Worm (Caenorhabditis elegans): ENCODE results near the gene tbx-35.

The tbx-35 gene

DNA sequence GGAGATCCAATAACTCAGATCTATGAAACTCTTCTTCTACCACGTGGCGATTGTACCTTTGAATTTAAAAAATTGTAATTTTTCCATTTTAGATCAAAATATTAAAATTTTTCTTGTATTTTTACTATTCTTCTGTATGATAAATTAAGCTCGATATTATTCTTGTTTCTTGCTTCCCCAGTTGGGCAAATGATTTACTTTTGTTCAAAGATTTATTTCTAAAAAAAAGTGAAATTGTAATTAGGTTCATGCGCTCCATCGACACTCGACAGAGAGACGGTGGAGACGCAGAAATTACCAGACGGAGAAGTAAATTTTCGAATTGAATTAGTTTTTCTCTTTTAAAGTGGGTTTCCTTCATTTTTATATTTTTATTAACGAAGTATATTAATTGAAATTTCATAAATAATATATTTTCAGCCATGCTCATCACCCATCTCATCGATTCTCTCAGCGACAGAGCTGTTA is 19.3 kb downstream of the tbx-35 start, which contains the start of gene npp-24:
npp-24 (plus strand) TSS at position 51 of the 468 bp plus-strand sequence.
- TF ChIP-seq blmp-1 (tag; optimal IDR thresholded peaks at IDR 0.05) = peak; percentile 95
- peak; percentile 20 to 23 for TF ChIP-seq efl-1 (optimal IDR thresholded peaks at IDR 0.05)
- TF ChIP-seq efl-1 (GFP tag; optimal IDR thresholded peaks at IDR 0.05 in 1 of 2) = peak in 1 of 2 experiments; percentile 17
- TF ChIP-seq lsy-2 (tag; optimal IDR thresholded peaks at IDR 0.05) = peak in 1 of 2 experiments; percentile 33
- no peak for TF ChIP-seq hlh-4 (tag; optimal IDR thresholded peaks at IDR 0.05)
- peak in 1 of 3 experiments; percentile 45 for TF ChIP-seq dpl-1 (GFP tag; optimal IDR thresholded peaks at IDR 0.05)
- TF ChIP-seq lin-15B (tag; optimal IDR thresholded peaks at IDR 0.05) = peak; percentile 28
- no peak for TF ChIP-seq nhr-76 (tag; optimal IDR thresholded peaks at IDR 0.05)
- TF ChIP-seq F16B12.6 (tag; optimal IDR thresholded peaks at IDR 0.05) = no peak
- TF ChIP-seq lir-3 (tag; optimal IDR thresholded peaks at IDR 0.05; ENCODE audit: poor library complexity) = no peak
- no peak for TF ChIP-seq lin-13 (GFP tag; optimal IDR thresholded peaks at IDR 0.05)
- peak in 1 of 2 experiments; percentile 24 for TF ChIP-seq lin-35 (GFP tag; optimal IDR thresholded peaks at IDR 0.05)

DNA sequence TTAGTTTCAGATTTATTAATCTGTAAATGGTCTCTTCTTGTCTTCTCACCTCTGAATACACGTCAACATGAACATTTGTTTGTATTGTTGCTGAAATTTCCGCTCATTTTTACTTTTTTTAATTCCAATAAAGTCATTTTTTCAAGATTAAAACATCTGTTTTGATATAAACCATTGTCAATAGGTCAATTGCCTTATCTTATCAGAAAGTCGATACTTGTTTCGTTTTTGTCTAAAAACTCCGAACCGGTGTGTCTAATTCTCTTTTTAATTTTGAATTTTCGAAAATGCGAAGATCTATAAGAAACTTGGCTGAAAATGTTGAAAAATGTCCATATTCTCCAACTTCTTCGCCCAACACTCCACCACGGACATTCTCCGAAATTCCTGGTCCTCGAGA is 21.4 kb downstream of the tbx-35 start, which contains the start of gene cyp-44A1:
cyp-44A1 (plus strand) TSS at position 285 of the 400 bp plus-strand sequence.
- TF ChIP-seq C34B4.2 (tag; optimal IDR thresholded peaks at IDR 0.05) (no peak), snpc-4 (tag; optimal IDR thresholded peaks at IDR 0.05) (no peak), elt-2 (tag; optimal IDR thresholded peaks at IDR 0.05) (peak; percentile 40), ama-1 (optimal IDR thresholded peaks at IDR 0.05) (no peak)

DNA sequence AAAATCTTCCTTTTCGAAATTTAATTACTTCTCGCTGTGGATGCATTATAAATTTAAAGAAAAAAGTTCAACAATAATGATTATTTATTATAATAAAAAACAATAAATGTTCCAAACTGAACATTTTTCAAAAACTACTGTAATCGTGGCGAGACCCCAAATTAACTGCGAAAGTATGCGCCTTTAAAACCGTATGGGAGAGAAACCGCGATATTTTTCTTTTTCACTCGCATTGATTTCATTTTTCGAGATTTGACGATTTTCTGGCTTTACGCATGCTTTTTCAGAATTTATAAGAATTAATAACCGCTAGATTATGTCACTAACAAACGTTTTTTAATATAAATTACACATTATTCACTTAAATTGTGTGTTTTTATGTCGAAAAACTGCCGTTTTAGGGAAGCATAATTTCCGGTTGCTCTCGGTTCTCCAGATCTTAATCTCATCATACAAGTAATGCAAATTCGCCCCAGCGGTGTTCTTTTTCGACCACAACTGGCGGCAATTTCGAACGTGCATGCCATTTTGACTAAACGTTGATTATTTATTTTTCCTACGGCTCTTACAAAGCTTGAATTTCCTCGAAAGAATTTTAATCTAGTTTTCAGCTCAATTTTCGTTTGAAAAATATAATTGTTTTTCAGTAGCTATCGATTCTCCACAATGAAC is 24.1 kb downstream of the tbx-35 start, which contains the start of gene F12A10.8:
F12A10.8 (minus strand) TSS at position 79 of the 672 bp plus-strand sequence.
- peak in 1 of 3 experiments; percentile 32 for TF ChIP-seq ceh-82 (tag; optimal IDR thresholded peaks at IDR 0.05)
- TF ChIP-seq alr-1 (tag; optimal IDR thresholded peaks at IDR 0.05; ENCODE audit: borderline replicate concordance) = no peak
- TF ChIP-seq elt-2 (tag; optimal IDR thresholded peaks at IDR 0.05) = no peak
- TF ChIP-seq C16A3.4 (tag; optimal IDR thresholded peaks at IDR 0.05) = no peak
- peak; percentile 75 to 92 for TF ChIP-seq lin-35 (GFP tag; optimal IDR thresholded peaks at IDR 0.05)
- TF ChIP-seq blmp-1 (tag; optimal IDR thresholded peaks at IDR 0.05) = peak; percentile 55
- TF ChIP-seq efl-1 (optimal IDR thresholded peaks at IDR 0.05) = peak; percentile 57 to 83
- peak; percentile 85 to 98 for TF ChIP-seq efl-1 (GFP tag; optimal IDR thresholded peaks at IDR 0.05 in 1 of 2)
- peak; percentile 21 for TF ChIP-seq rnt-1 (tag; optimal IDR thresholded peaks at IDR 0.05)
- TF ChIP-seq vab-15 (tag; optimal IDR thresholded peaks at IDR 0.05) = no peak
- TF ChIP-seq ceh-8 (GFP tag; optimal IDR thresholded peaks at IDR 0.05) = no peak
- TF ChIP-seq fkh-8 (tag; optimal IDR thresholded peaks at IDR 0.05) = no peak
- no peak for TF ChIP-seq C04F5.9 (tag; optimal IDR thresholded peaks at IDR 0.05)
- no peak for TF ChIP-seq nhr-19 (GFP tag; conservative IDR thresholded peaks at IDR 0.05)
- TF ChIP-seq sptf-1 (tag; optimal IDR thresholded peaks at IDR 0.05) = no peak
- peak; percentile 30 for TF ChIP-seq F16B12.6 (tag; optimal IDR thresholded peaks at IDR 0.05)
- TF ChIP-seq nhr-28 (tag; optimal IDR thresholded peaks at IDR 0.05) = no peak
- peak; percentile 46 for TF ChIP-seq mep-1 (tag; optimal IDR thresholded peaks at IDR 0.05)
- peak; percentile 24 for TF ChIP-seq snu-23 (GFP tag; optimal IDR thresholded peaks at IDR 0.05)
- no peak for TF ChIP-seq Y116A8C.19 (tag; optimal IDR thresholded peaks at IDR 0.05; ENCODE audit: borderline replicate concordance)
- TF ChIP-seq lsy-2 (tag; optimal IDR thresholded peaks at IDR 0.05) = peak in 1 of 2 experiments; percentile 68
- TF ChIP-seq skn-1 (tag; optimal IDR thresholded peaks at IDR 0.05) = peak; percentile 17
- no peak for TF ChIP-seq nhr-237 (tag; optimal IDR thresholded peaks at IDR 0.05)
- no peak for TF ChIP-seq nhr-84 (tag; optimal IDR thresholded peaks at IDR 0.05)
- peak; percentile 29 for TF ChIP-seq lin-14 (GFP tag; optimal IDR thresholded peaks at IDR 0.05)
- TF ChIP-seq dpl-1 (GFP tag; optimal IDR thresholded peaks at IDR 0.05) = peak; percentile 67 to 87 (median 79)
- TF ChIP-seq swsn-7 (tag; optimal IDR thresholded peaks at IDR 0.05) = no peak
- TF ChIP-seq lin-15B (tag; optimal IDR thresholded peaks at IDR 0.05) = peak; percentile 67
- TF ChIP-seq nhr-85 (tag) = peak; percentile 33
- TF ChIP-seq ztf-4 (tag; optimal IDR thresholded peaks at IDR 0.05) = no peak
